Worm (Caenorhabditis elegans) whole organism, L4 larva: ENCODE measurements around the gene mth-2.

ENCODE experiments used
- F10B5.3 ChIP-seq: sonication (generic microtip); optimal IDR thresholded peaks from 2 replicates; lab custom pipeline; 2016; ENCODE audit warnings: mild to moderate bottlenecking, missing genetic modification characterization, missing compliant biosample characterization
- Y48G9A.11 ChIP-seq: fragments of 200-800 bp; sonication (Bioruptor generic); IDR thresholded peaks from 2 replicates; pipeline ENCODE4 v1.3.6; 2022; ENCODE audit warnings: missing genetic modification reagents, missing genetic modification characterization, missing compliant biosample characterization
- Y75B8A.6 ChIP-seq: fragments of 200-800 bp; sonication (Bioruptor generic); IDR thresholded peaks from 2 replicates; pipeline ENCODE4 v1.3.6; 2022; ENCODE audit warnings: missing genetic modification reagents, missing genetic modification characterization, missing compliant biosample characterization
- ceh-32 ChIP-seq: sonication (generic microtip); optimal IDR thresholded peaks from 2 replicates; lab custom pipeline; 2016; ENCODE audit warnings: mild to moderate bottlenecking, missing genetic modification characterization, missing compliant biosample characterization; ENCODE audit not compliant: poor library complexity
- daf-8 ChIP-seq: fragments of 200-800 bp; sonication (Bioruptor generic); IDR thresholded peaks from 2 replicates; pipeline ENCODE4 v1.3.6; 2022; ENCODE audit warnings: missing genetic modification characterization, missing compliant biosample characterization
- dmd-6 ChIP-seq: fragments of 200-800 bp; sonication (Bioruptor generic); IDR thresholded peaks from 2 replicates; pipeline ENCODE4 v1.3.6; 2022; ENCODE audit warnings: missing genetic modification reagents, missing genetic modification characterization, missing compliant biosample characterization
- hmg-1.1 ChIP-seq: fragments of 200-800 bp; sonication (Bioruptor generic); IDR thresholded peaks from 2 replicates; pipeline ENCODE4 v1.3.6; 2022; ENCODE audit warnings: missing genetic modification reagents, missing genetic modification characterization, missing compliant biosample characterization
- lin-1 ChIP-seq: fragments of 200-800 bp; sonication (Bioruptor generic); IDR thresholded peaks from 2 replicates; pipeline ENCODE4 v1.3.6; 2022; ENCODE audit warnings: missing genetic modification reagents, missing genetic modification characterization, missing compliant biosample characterization
- lin-15B ChIP-seq: fragments of 150-350 bp; sonication (generic microtip); optimal IDR thresholded peaks from 3 replicates; lab custom pipeline; 2014; ENCODE audit warnings: missing biosample characterization, missing genetic modification characterization
- lin-39 ChIP-seq: fragments of 150-350 bp; optimal IDR thresholded peaks from 2 replicates; lab custom pipeline; 2014; ENCODE audit warnings: missing biosample characterization, missing genetic modification reagents, missing genetic modification characterization
- mxl-2 ChIP-seq: fragments of 200-800 bp; sonication (Bioruptor generic); conservative IDR thresholded peaks from 2 replicates; pipeline ENCODE4 v1.3.6; 2022; ENCODE audit warnings: missing genetic modification reagents, missing genetic modification characterization, missing compliant biosample characterization
- nhr-111 ChIP-seq: fragments of 200-800 bp; sonication (Bioruptor generic); optimal IDR thresholded peaks from 2 replicates; lab custom pipeline; 2018; ENCODE audit warnings: mild to moderate bottlenecking, missing genetic modification characterization, missing compliant biosample characterization
- nhr-25 ChIP-seq: sonication (generic microtip); optimal IDR thresholded peaks from 2 replicates; lab custom pipeline; 2017; ENCODE audit warnings: missing genetic modification characterization, mild to moderate bottlenecking, missing compliant biosample characterization, antibody characterized with exemption, moderate library complexity, borderline replicate concordance; ENCODE audit not compliant: insufficient read depth
- nhr-77 ChIP-seq: fragments of 150-350 bp; optimal IDR thresholded peaks from 2 replicates; lab custom pipeline; 2014; ENCODE audit warnings: missing biosample characterization, missing genetic modification characterization
- php-3 ChIP-seq: fragments of 200-800 bp; sonication (Bioruptor generic); IDR thresholded peaks from 2 replicates; pipeline ENCODE4 v1.3.6; 2022; ENCODE audit warnings: missing genetic modification reagents, missing genetic modification characterization, missing compliant biosample characterization
- tag-97 ChIP-seq: fragments of 200-800 bp; sonication (Bioruptor generic); IDR thresholded peaks from 2 replicates; pipeline ENCODE4 v1.3.6; 2022; ENCODE audit warnings: missing genetic modification characterization, missing compliant biosample characterization
- unc-62 ChIP-seq, 3 experiments: fragments of 150-350 bp in 1 of 3; sonication (generic microtip); optimal IDR thresholded peaks in 2 of 3; peaks in 1 of 3; 1 replicate in 1 of 3; 2 replicates in 2 of 3; lab custom pipeline; 2014 to 2017; ENCODE audit warnings: missing biosample characterization in 3 of 3, missing genetic modification characterization in 3 of 3, missing genetic modification reagents in 3 of 3, missing genotype in 1 of 3
- zfp-3 ChIP-seq: fragments of 200-800 bp; sonication (Bioruptor generic); conservative IDR thresholded peaks from 2 replicates; pipeline ENCODE4 v1.3.6; 2022; ENCODE audit warnings: missing genetic modification reagents, missing genetic modification characterization, missing compliant biosample characterization

Gene mth-2

ce11 chrII:4146039-4146438 is 48.1 kb downstream of the mth-2 start, which contains the start of gene F56D3.1:
Gene F56D3.1, plus strand, starts transcription at chrII:4146339.
- TF ChIP-seq lin-1 (GFP tag; lab: Robert Waterston, UW) = no peak
- TF ChIP-seq F10B5.3 = no peak
- TF ChIP-seq nhr-77 (tag; lab: Kevin White, UChicago) = no peak
- TF ChIP-seq zfp-3 (GFP tag; lab: Robert Waterston, UW) = no peak
- no peak for TF ChIP-seq nhr-25 (tag; lab: Kevin White, UChicago)
- TF ChIP-seq ceh-32 = no peak
- no peak for TF ChIP-seq daf-8 (GFP tag; lab: Robert Waterston, UW)
- TF ChIP-seq nhr-111 (GFP tag; lab: Kevin White, UChicago) = no peak
- TF ChIP-seq php-3 = no peak
- TF ChIP-seq mxl-2 (GFP tag; lab: Robert Waterston, UW) = no peak
- TF ChIP-seq dmd-6 (GFP tag; lab: Robert Waterston, UW) = no peak
- no peak for TF ChIP-seq Y48G9A.11 (GFP tag; lab: Robert Waterston, UW)
- no peak for TF ChIP-seq tag-97 (GFP tag; lab: Robert Waterston, UW)
- TF ChIP-seq lin-15B (tag; lab: Kevin White, UChicago) = no peak
- TF ChIP-seq Y75B8A.6 (GFP tag; lab: Robert Waterston, UW) = no peak
- no peak for TF ChIP-seq unc-62 (GFP tag; optimal IDR thresholded peaks at IDR 0.05 in 1 of 2; lab: Kevin White, UChicago)
- no peak for TF ChIP-seq unc-62 (tag; optimal IDR thresholded peaks at IDR 0.05; lab: Kevin White, UChicago)
- TF ChIP-seq hmg-1.1 = no peak
- no peak for TF ChIP-seq lin-39 (tag; lab: Kevin White, UChicago)
